Worm (Caenorhabditis elegans) whole organism, L2 larva: ENCODE results near the gene Y43C5A.3.
A peak's percentile ranks its signal among the peaks of the same experiment; 100 is the strongest.

Experiments
- C34F6.9 ChIP-seq: fragments of 150-350 bp; optimal IDR thresholded peaks from 2 replicates; lab custom pipeline; 2014; ENCODE audit warnings: missing biosample characterization, missing genetic modification characterization
- F13H6.1 ChIP-seq: sonication (generic microtip); optimal IDR thresholded peaks from 2 replicates; lab custom pipeline; 2016; ENCODE audit warnings: missing genetic modification characterization, missing compliant biosample characterization
- R02D3.7 ChIP-seq: fragments of 150-350 bp; optimal IDR thresholded peaks from 2 replicates; lab custom pipeline; 2014; ENCODE audit warnings: missing biosample characterization, missing genetic modification characterization
- Y55F3AM.14 ChIP-seq: fragments of 200-800 bp; sonication (Bioruptor generic); optimal IDR thresholded peaks from 2 replicates; lab custom pipeline; 2018; ENCODE audit warnings: mild to moderate bottlenecking, missing genetic modification characterization, missing compliant biosample characterization
- ZK546.5 ChIP-seq: sonication (generic microtip); optimal IDR thresholded peaks from 2 replicates; lab custom pipeline; 2017; ENCODE audit warnings: missing biosample characterization, missing genetic modification characterization
- alr-1 ChIP-seq: fragments of 150-350 bp; optimal IDR thresholded peaks from 2 replicates; lab custom pipeline; 2014; ENCODE audit warnings: missing biosample characterization, missing genetic modification characterization
- aly-2 ChIP-seq: fragments of 150-350 bp; optimal IDR thresholded peaks from 2 replicates; lab custom pipeline; 2014; ENCODE audit warnings: missing biosample characterization, missing genetic modification characterization
- ama-1 ChIP-seq: fragments of 150-350 bp; optimal IDR thresholded peaks from 2 replicates; lab custom pipeline; 2018; ENCODE audit warnings: inconsistent platforms
- blmp-1 ChIP-seq: sonication (generic microtip); optimal IDR thresholded peaks from 2 replicates; lab custom pipeline; 2017; ENCODE audit warnings: missing genetic modification characterization, mild to moderate bottlenecking, missing compliant biosample characterization, antibody characterized with exemption, moderate library complexity; ENCODE audit not compliant: insufficient read depth
- ceh-16 ChIP-seq: fragments of 150-350 bp; optimal IDR thresholded peaks from 2 replicates; lab custom pipeline; 2014; ENCODE audit warnings: missing biosample characterization, missing genetic modification characterization
- ceh-82 ChIP-seq: fragments of 150-350 bp; optimal IDR thresholded peaks from 2 replicates; lab custom pipeline; 2014; ENCODE audit warnings: missing biosample characterization, missing genetic modification characterization
- crh-2 ChIP-seq: sonication (generic microtip); optimal IDR thresholded peaks from 2 replicates; lab custom pipeline; 2017; ENCODE audit warnings: missing biosample characterization, missing genetic modification characterization
- dmd-4 ChIP-seq: sonication (generic microtip); optimal IDR thresholded peaks from 2 replicates; lab custom pipeline; 2017; ENCODE audit warnings: missing biosample characterization, missing genetic modification characterization
- egl-27 ChIP-seq: sonication (generic microtip); optimal IDR thresholded peaks from 3 replicates; lab custom pipeline; 2017; ENCODE audit warnings: missing biosample characterization, missing genetic modification reagents, missing genetic modification characterization
- elt-1 ChIP-seq: fragments of 150-350 bp; optimal IDR thresholded peaks from 2 replicates; lab custom pipeline; 2014; ENCODE audit warnings: missing biosample characterization, missing genetic modification characterization
- elt-3 ChIP-seq: sonication (generic microtip); optimal IDR thresholded peaks from 2 replicates; lab custom pipeline; 2017; ENCODE audit warnings: missing biosample characterization, missing genetic modification characterization
- fos-1 ChIP-seq: fragments of 150-350 bp; optimal IDR thresholded peaks from 2 replicates; lab custom pipeline; 2014; ENCODE audit warnings: missing biosample characterization, missing genetic modification characterization
- gmeb-1 ChIP-seq: fragments of 150-350 bp; optimal IDR thresholded peaks from 2 replicates; lab custom pipeline; 2014; ENCODE audit warnings: missing biosample characterization, missing genetic modification characterization
- lin-11 ChIP-seq: fragments of 150-350 bp; sonication (generic microtip); optimal IDR thresholded peaks from 2 replicates; lab custom pipeline; 2014; ENCODE audit warnings: missing biosample characterization, missing genetic modification characterization, inconsistent platforms, mixed read lengths
- lin-13 ChIP-seq: fragments of 150-350 bp; optimal IDR thresholded peaks from 2 replicates; lab custom pipeline; 2014; ENCODE audit warnings: missing biosample characterization, missing genetic modification reagents, missing genetic modification characterization
- lin-39 ChIP-seq: fragments of 150-350 bp; optimal IDR thresholded peaks from 2 replicates; lab custom pipeline; 2014; ENCODE audit warnings: missing biosample characterization, missing genetic modification reagents, missing genetic modification characterization
- lsy-2 ChIP-seq, 2 experiments: fragments of 150-350 bp in 1 of 2; sonication (generic microtip) in 1 of 2; optimal IDR thresholded peaks; 2 replicates each; lab custom pipeline; 2014 to 2017; ENCODE audit warnings: missing biosample characterization in 2 of 2, missing genetic modification characterization in 2 of 2
- mab-5 ChIP-seq: fragments of 150-350 bp; optimal IDR thresholded peaks from 2 replicates; lab custom pipeline; 2014; ENCODE audit warnings: missing biosample characterization, missing genetic modification characterization
- mbf-1 ChIP-seq: sonication (generic microtip); optimal IDR thresholded peaks from 2 replicates; lab custom pipeline; 2017; ENCODE audit warnings: missing biosample characterization, missing genetic modification characterization
- mdl-1 ChIP-seq, 2 experiments: fragments of 150-350 bp in 1 of 2; sonication (generic microtip) in 1 of 2; optimal IDR thresholded peaks; 2 replicates each; lab custom pipeline; 2017; ENCODE audit warnings: missing biosample characterization in 2 of 2, missing genetic modification characterization in 2 of 2
- nhr-10 ChIP-seq: sonication (generic microtip); optimal IDR thresholded peaks from 2 replicates; lab custom pipeline; 2017; ENCODE audit warnings: missing biosample characterization, missing genetic modification characterization
- nhr-11 ChIP-seq: fragments of 150-350 bp; optimal IDR thresholded peaks from 2 replicates; lab custom pipeline; 2014; ENCODE audit warnings: missing biosample characterization, missing genetic modification characterization
- nhr-12 ChIP-seq: fragments of 150-350 bp; optimal IDR thresholded peaks from 2 replicates; lab custom pipeline; 2014; ENCODE audit warnings: missing biosample characterization, missing genetic modification characterization
- nhr-129 ChIP-seq: fragments of 150-350 bp; optimal IDR thresholded peaks from 2 replicates; lab custom pipeline; 2014; ENCODE audit warnings: missing biosample characterization, missing genetic modification characterization
- nhr-21 ChIP-seq: fragments of 150-350 bp; optimal IDR thresholded peaks from 2 replicates; lab custom pipeline; 2014; ENCODE audit warnings: missing biosample characterization, missing genetic modification characterization
- nhr-23 ChIP-seq: fragments of 150-350 bp; optimal IDR thresholded peaks from 2 replicates; lab custom pipeline; 2014; ENCODE audit warnings: missing biosample characterization, missing genetic modification reagents, missing genetic modification characterization
- nhr-237 ChIP-seq: fragments of 150-350 bp; optimal IDR thresholded peaks from 2 replicates; lab custom pipeline; 2014; ENCODE audit warnings: missing biosample characterization, missing genetic modification characterization
- nhr-25 ChIP-seq: fragments of 150-350 bp; sonication (generic microtip); optimal IDR thresholded peaks from 3 replicates; lab custom pipeline; 2014; ENCODE audit warnings: missing biosample characterization, missing genetic modification characterization
- nhr-6 ChIP-seq: fragments of 150-350 bp; optimal IDR thresholded peaks from 2 replicates; lab custom pipeline; 2014; ENCODE audit warnings: missing biosample characterization, missing genetic modification characterization
- nhr-77 ChIP-seq: fragments of 150-350 bp; optimal IDR thresholded peaks from 2 replicates; lab custom pipeline; 2014; ENCODE audit warnings: missing biosample characterization, missing genetic modification characterization
- peb-1 ChIP-seq: fragments of 150-350 bp; optimal IDR thresholded peaks from 2 replicates; lab custom pipeline; 2014; ENCODE audit warnings: missing biosample characterization, missing genetic modification characterization
- sem-4 ChIP-seq: fragments of 150-350 bp; optimal IDR thresholded peaks from 2 replicates; lab custom pipeline; 2014; ENCODE audit warnings: missing biosample characterization, missing genetic modification reagents, missing genetic modification characterization
- skn-1 ChIP-seq: sonication (generic microtip); optimal IDR thresholded peaks from 2 replicates; lab custom pipeline; 2017; ENCODE audit warnings: missing biosample characterization, missing genetic modification characterization
- sma-3 ChIP-seq: sonication (generic microtip); optimal IDR thresholded peaks from 2 replicates; lab custom pipeline; 2016; ENCODE audit warnings: missing genetic modification reagents, missing genetic modification characterization, missing compliant biosample characterization
- sma-9 ChIP-seq, 2 experiments: fragments of 150-350 bp in 1 of 2; sonication (generic microtip) in 1 of 2; optimal IDR thresholded peaks; 2 replicates each; lab custom pipeline; 2014 to 2016; ENCODE audit warnings: missing genetic modification characterization in 2 of 2, mild to moderate bottlenecking in 1 of 2, missing biosample characterization in 1 of 2, missing compliant biosample characterization in 1 of 2, missing genetic modification reagents in 1 of 2, moderate library complexity in 1 of 2
- snpc-4 ChIP-seq: fragments of 150-350 bp; optimal IDR thresholded peaks from 2 replicates; lab custom pipeline; 2014; ENCODE audit warnings: missing biosample characterization, missing genetic modification characterization
- unc-39 ChIP-seq: fragments of 150-350 bp; optimal IDR thresholded peaks from 2 replicates; lab custom pipeline; 2014; ENCODE audit warnings: missing biosample characterization, missing genetic modification characterization
- unc-55 ChIP-seq: fragments of 150-350 bp; sonication (generic microtip); optimal IDR thresholded peaks from 3 replicates; lab custom pipeline; 2014; ENCODE audit warnings: missing biosample characterization, missing genetic modification reagents, missing genetic modification characterization
- unc-62 ChIP-seq: fragments of 150-350 bp; optimal IDR thresholded peaks from 2 replicates; lab custom pipeline; 2014; ENCODE audit warnings: missing biosample characterization, missing genetic modification reagents, missing genetic modification characterization
- zag-1 ChIP-seq: fragments of 150-350 bp; optimal IDR thresholded peaks from 2 replicates; lab custom pipeline; 2014; ENCODE audit warnings: missing biosample characterization, missing genetic modification characterization
- ztf-1 ChIP-seq: fragments of 200-800 bp; sonication (Bioruptor generic); conservative IDR thresholded peaks from 2 replicates; pipeline ENCODE4 v1.3.6; 2022; ENCODE audit warnings: missing genetic modification characterization, missing compliant biosample characterization
- ztf-11 ChIP-seq: sonication (generic microtip); optimal IDR thresholded peaks from 2 replicates; lab custom pipeline; 2017; ENCODE audit warnings: missing biosample characterization, missing genetic modification characterization
- ztf-4 ChIP-seq: fragments of 150-350 bp; optimal IDR thresholded peaks from 2 replicates; lab custom pipeline; 2014; ENCODE audit warnings: missing biosample characterization, missing genetic modification characterization

Y43C5A.3 gene

DNA sequence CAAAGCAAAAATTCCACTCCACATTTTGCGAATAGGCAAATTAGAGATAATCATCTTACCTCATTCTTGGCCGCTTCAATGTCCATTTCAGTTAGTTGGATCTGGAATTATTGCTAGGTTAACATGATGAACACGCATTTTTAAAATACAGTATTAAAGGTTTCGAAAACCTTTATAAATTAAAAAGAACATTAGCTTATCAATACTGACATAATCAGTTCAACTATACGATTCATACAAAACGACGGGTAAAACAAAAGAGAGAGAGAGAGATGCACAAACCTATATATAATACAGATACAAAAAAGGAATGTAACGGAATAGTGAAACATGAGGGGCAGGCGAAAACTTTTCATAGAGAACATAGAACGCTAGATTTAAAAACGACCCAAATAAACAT lies 7.6 kb downstream of the Y43C5A.3 start, which contains the start of gene thk-1:
Gene thk-1 (minus strand): TSS at position 101 of the 400 bp plus-strand sequence.
- TF ChIP-seq mdl-1 (tag; optimal IDR thresholded peaks at IDR 0.05; lab: Kevin White, UChicago): no peak
- TF ChIP-seq fos-1: peak; percentile 47
- TF ChIP-seq, all 48 proteins: peak for 1

DNA sequence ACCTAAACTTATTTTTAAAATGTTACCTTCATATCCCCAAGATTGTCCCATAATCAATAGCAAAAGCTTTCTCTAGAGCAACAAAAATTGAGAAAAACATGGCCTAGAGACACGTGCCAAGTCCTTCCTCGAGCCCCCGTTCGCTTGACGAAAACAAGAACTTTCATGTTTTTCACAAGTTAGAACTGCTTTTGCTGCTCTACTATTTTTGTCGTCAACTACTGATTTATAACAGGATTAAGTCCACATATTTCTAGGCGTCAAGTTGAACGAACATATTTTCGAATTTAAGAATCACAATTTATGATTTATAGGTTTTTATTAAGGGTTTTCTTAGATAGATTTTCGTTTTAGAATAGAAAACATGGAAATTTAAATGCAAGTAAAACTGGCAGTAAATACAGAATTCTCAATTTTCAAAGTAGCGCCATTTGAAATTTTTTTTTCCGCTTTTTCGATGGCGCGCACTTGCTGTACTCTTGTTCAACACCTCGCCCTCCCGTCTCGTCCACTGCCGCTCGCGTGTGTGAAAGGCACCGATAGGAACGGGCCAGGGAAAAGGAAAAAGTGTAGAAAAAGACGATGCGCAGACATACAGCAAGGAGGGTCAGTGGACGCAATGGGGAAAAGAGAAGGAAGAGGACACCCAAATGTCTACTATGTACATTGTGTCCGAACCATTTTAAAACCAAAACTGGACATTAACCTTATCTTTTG lies 10.5 kb downstream of the Y43C5A.3 start, which contains the start of gene rad-51:
Gene rad-51 (minus strand): TSS at position 51 of the 717 bp plus-strand sequence.
- TF ChIP-seq lin-11 (tag; lab: Kevin White, UChicago) (peak; percentile 46), ama-1 (lab: Kevin White, UChicago) (no peak), nhr-11 (tag; lab: Kevin White, UChicago) (no peak), skn-1 (tag; lab: Kevin White, UChicago) (no peak), nhr-23 (tag; lab: Kevin White, UChicago) (no peak), peb-1 (tag; lab: Kevin White, UChicago) (no peak), nhr-21 (tag; lab: Kevin White, UChicago) (peak; percentile 17), unc-55 (GFP tag; lab: Kevin White, UChicago) (peak; percentile 52), sma-9 (GFP tag; optimal IDR thresholded peaks at IDR 0.05; lab: Kevin White, UChicago) (peak; percentile 9), sma-9 (tag; optimal IDR thresholded peaks at IDR 0.05; lab: Kevin White, UChicago) (no peak), mbf-1 (tag; lab: Kevin White, UChicago) (no peak), mab-5 (tag; lab: Kevin White, UChicago) (no peak), crh-2 (tag; lab: Kevin White, UChicago) (peak; percentile 92), elt-3 (tag; lab: Kevin White, UChicago) (no peak), fos-1 (peak; percentile 65), gmeb-1 (peak; percentile 74), nhr-25 (tag; lab: Kevin White, UChicago) (peak; percentile 29), R02D3.7 (no peak), aly-2 (no peak), snpc-4 (tag; lab: Kevin White, UChicago) (no peak), ceh-16 (tag; lab: Kevin White, UChicago) (no peak), C34F6.9 (peak; percentile 75), egl-27 (tag; lab: Kevin White, UChicago) (no peak), alr-1 (tag; lab: Kevin White, UChicago) (no peak), Y55F3AM.14 (GFP tag; lab: Kevin White, UChicago) (no peak), sem-4 (no peak), ztf-4 (no peak), lin-13 (GFP tag; lab: Kevin White, UChicago) (peak; percentile 53), lsy-2 (tag; optimal IDR thresholded peaks at IDR 0.05; lab: Kevin White, UChicago) (peak in 1 of 2 experiments; percentile 59), unc-62 (GFP tag; lab: Kevin White, UChicago) (no peak), blmp-1 (tag; lab: Kevin White, UChicago) (no peak), F13H6.1 (tag; lab: Kevin White, UChicago) (no peak), unc-39 (no peak), nhr-10 (no peak), nhr-237 (tag; lab: Kevin White, UChicago) (no peak), zag-1 (peak; percentile 41), nhr-12 (tag; lab: Kevin White, UChicago) (no peak), elt-1 (tag; lab: Kevin White, UChicago) (no peak), lin-39 (no peak), nhr-6 (no peak), ZK546.5 (tag; lab: Kevin White, UChicago) (no peak), nhr-77 (tag; lab: Kevin White, UChicago) (no peak), ztf-11 (tag; lab: Kevin White, UChicago) (no peak), sma-3 (GFP tag; lab: Kevin White, UChicago) (no peak), ztf-1 (GFP tag; lab: Robert Waterston, UW) (no peak), nhr-129 (tag; lab: Kevin White, UChicago) (peak; percentile 80), ceh-82 (tag; lab: Kevin White, UChicago) (no peak), mdl-1 (tag; optimal IDR thresholded peaks at IDR 0.05; lab: Kevin White, UChicago) (peak in 1 of 2 experiments; percentile 43), dmd-4 (tag; lab: Kevin White, UChicago) (no peak)
